Fruit fly (Drosophila melanogaster): ENCODE measurements around the gene RunxB.
A peak's percentile ranks its signal among the peaks of the same experiment; 100 is the strongest.
"Not testable (repeated sequence)": the region's sequence is repeated elsewhere in the genome, so short reads cannot be mapped to it uniquely, and the experiment has no call there.

RunxB gene

dm6 chrX:20524754-20525236 is 13.5 kb upstream of the RunxB start, which contains the start of gene Tak1 (continued):
- no peak for TF ChIP-seq CG9139 (GFP tag; optimal IDR thresholded peaks at IDR 0.05)
- no peak for TF ChIP-seq CG8119 (GFP tag; IDR thresholded peaks at IDR 0.05)
- peak; percentile 27 for TF ChIP-seq Eip75B (GFP tag; optimal IDR thresholded peaks at IDR 0.05)
- no peak for TF ChIP-seq CG8632 (GFP tag; optimal IDR thresholded peaks at IDR 0.05)
- no peak for TF ChIP-seq fd59A (GFP tag; optimal IDR thresholded peaks at IDR 0.05)
- TF ChIP-seq CG15336 (GFP tag; IDR thresholded peaks at IDR 0.05), result no peak
- TF ChIP-seq CG11902 (GFP tag; optimal IDR thresholded peaks at IDR 0.05), result no peak
- TF ChIP-seq Ets21C (GFP tag; optimal IDR thresholded peaks at IDR 0.05), result no peak

- TF ChIP-seq achi, CG34406, CG6792 (GFP tag; optimal IDR thresholded peaks at IDR 0.05): not testable (repeated sequence)
Observed at dm6 chrX:20527331-20527730, 11.0 kb upstream of the RunxB start, which contains the start of gene CG42579. Gene CG42579, plus strand, starts transcription at chrX:20527631.

dm6 chrX:20536112-20536511 is 2.2 kb upstream of the RunxB start:
- TF ChIP-seq CG8319 (GFP tag; optimal IDR thresholded peaks at IDR 0.05) (no peak), CG3032 (tag; optimal IDR thresholded peaks at IDR 0.05) (no peak), svp (GFP tag) (no peak), Sox15 (GFP tag; optimal IDR thresholded peaks at IDR 0.05) (no peak), Gug (GFP tag; IDR thresholded peaks at IDR 0.05) (no peak), Blimp-1 (GFP tag; optimal IDR thresholded peaks at IDR 0.05) (no peak), Ets96B (tag; optimal IDR thresholded peaks at IDR 0.05) (no peak), Eip75B (GFP tag; optimal IDR thresholded peaks at IDR 0.05) (no peak), Hr38 (GFP tag; optimal IDR thresholded peaks at IDR 0.05) (no peak), OdsH (GFP tag; optimal IDR thresholded peaks at IDR 0.05) (no peak), acj6 (GFP tag; optimal IDR thresholded peaks at IDR 0.05) (no peak), CG1621 (tag; optimal IDR thresholded peaks at IDR 0.05) (no peak), CG8119 (GFP tag; IDR thresholded peaks at IDR 0.05) (no peak), CG3919 (GFP tag; optimal IDR thresholded peaks at IDR 0.05) (no peak), cyc (GFP tag; optimal IDR thresholded peaks at IDR 0.05) (no peak), CG8632 (GFP tag; optimal IDR thresholded peaks at IDR 0.05) (no peak), fkh (GFP tag; optimal IDR thresholded peaks at IDR 0.05) (no peak), CG6808 (GFP tag; optimal IDR thresholded peaks at IDR 0.05) (no peak)

- TF ChIP-seq Gug (GFP tag; IDR thresholded peaks at IDR 0.05), result no peak
- no peak for TF ChIP-seq dac (GFP tag; optimal IDR thresholded peaks at IDR 0.05)
- TF ChIP-seq CG15336 (GFP tag; IDR thresholded peaks at IDR 0.05), result no peak
- no peak for TF ChIP-seq CG16779 (tag; optimal IDR thresholded peaks at IDR 0.05)
- TF ChIP-seq CG3032 (tag; optimal IDR thresholded peaks at IDR 0.05), result no peak
- no peak for TF ChIP-seq CG11294 (GFP tag; IDR thresholded peaks at IDR 0.05)
- TF ChIP-seq Eip93F (GFP tag; optimal IDR thresholded peaks at IDR 0.05), result no peak
- no peak for TF ChIP-seq acj6 (GFP tag; optimal IDR thresholded peaks at IDR 0.05)
- no peak for TF ChIP-seq fd85E (GFP tag; optimal IDR thresholded peaks at IDR 0.05)
- no peak for TF ChIP-seq CG1621 (tag; optimal IDR thresholded peaks at IDR 0.05)
- TF ChIP-seq CG8119 (GFP tag; IDR thresholded peaks at IDR 0.05), result no peak
- TF ChIP-seq Met (GFP tag; optimal IDR thresholded peaks at IDR 0.05), result no peak
Observed at dm6 chrX:20559582-20559981, 21.3 kb downstream of the RunxB start.

dm6 chrX:20573982-20574381 is 35.7 kb downstream of the RunxB start, which contains the start of gene CG42580:
Gene CG42580, plus strand, starts transcription at chrX:20574282.
- TF ChIP-seq OdsH (GFP tag; optimal IDR thresholded peaks at IDR 0.05); CG8119 (GFP tag; IDR thresholded peaks at IDR 0.05); CG6792 (GFP tag; optimal IDR thresholded peaks at IDR 0.05): not testable (repeated sequence)
